Worm (Caenorhabditis elegans) whole organism, L1 larva: Measurements from ENCODE around the gene ptr-4.
A peak's percentile ranks its signal among the peaks of the same experiment; 100 is the strongest.

Experiments used
- C04F5.9 ChIP-seq: sonication (generic microtip); optimal IDR thresholded peaks from 2 replicates; lab custom pipeline; 2016; ENCODE audit warnings: missing genetic modification characterization, missing compliant biosample characterization
- C16A3.4 ChIP-seq: fragments of 150-350 bp; optimal IDR thresholded peaks from 2 replicates; lab custom pipeline; 2014; ENCODE audit warnings: missing biosample characterization, missing genetic modification characterization
- F16B12.6 ChIP-seq: fragments of 150-350 bp; optimal IDR thresholded peaks from 2 replicates; lab custom pipeline; 2014; ENCODE audit warnings: missing biosample characterization, missing genetic modification characterization
- aha-1 ChIP-seq: fragments of 150-350 bp; optimal IDR thresholded peaks from 2 replicates; lab custom pipeline; 2014; ENCODE audit warnings: missing biosample characterization, missing genetic modification characterization
- aly-2 ChIP-seq: fragments of 150-350 bp; optimal IDR thresholded peaks from 2 replicates; lab custom pipeline; 2014; ENCODE audit warnings: missing biosample characterization, missing genetic modification characterization
- ama-1 ChIP-seq: fragments of 150-350 bp; optimal IDR thresholded peaks from 2 replicates; lab custom pipeline; 2014
- blmp-1 ChIP-seq: fragments of 150-350 bp; optimal IDR thresholded peaks from 2 replicates; lab custom pipeline; 2014; ENCODE audit warnings: missing biosample characterization, missing genetic modification characterization
- ceh-63 ChIP-seq: fragments of 200-800 bp; sonication (Bioruptor generic); optimal IDR thresholded peaks from 2 replicates; lab custom pipeline; 2018; ENCODE audit warnings: mild to moderate bottlenecking, missing genetic modification characterization, missing compliant biosample characterization
- egl-13 ChIP-seq: sonication (generic microtip); optimal IDR thresholded peaks from 2 replicates; lab custom pipeline; 2016; ENCODE audit warnings: missing genotype, missing genetic modification reagents, missing genetic modification characterization, missing compliant biosample characterization
- egl-27 ChIP-seq, 2 experiments: fragments of 150-350 bp in 1 of 2; sonication (generic microtip); optimal IDR thresholded peaks; 3 replicates each; lab custom pipeline; 2017 to 2018; ENCODE audit warnings: missing biosample characterization in 2 of 2, missing genetic modification characterization in 2 of 2, missing genetic modification reagents in 2 of 2
- elt-3 ChIP-seq, 6 experiments: fragments of 150-350 bp in 1 of 6; sonication (generic microtip); optimal IDR thresholded peaks; 2 replicates each; lab custom pipeline; 2017 to 2018; ENCODE audit warnings: missing biosample characterization in 6 of 6, missing genetic modification characterization in 6 of 6, inconsistent platforms in 1 of 6
- ets-5 ChIP-seq: fragments of 200-800 bp; sonication (Bioruptor generic); IDR thresholded peaks from 2 replicates; pipeline ENCODE4 v1.3.6; 2022; ENCODE audit warnings: missing genetic modification characterization, missing compliant biosample characterization
- fkh-10 ChIP-seq: sonication (generic microtip); optimal IDR thresholded peaks from 2 replicates; lab custom pipeline; 2017; ENCODE audit warnings: missing biosample characterization, missing genetic modification reagents, missing genetic modification characterization
- fkh-4 ChIP-seq: sonication (generic microtip); optimal IDR thresholded peaks from 2 replicates; lab custom pipeline; 2016; ENCODE audit warnings: missing compliant biosample characterization, missing genetic modification characterization, borderline replicate concordance
- fkh-8 ChIP-seq: sonication (generic microtip); optimal IDR thresholded peaks from 2 replicates; lab custom pipeline; 2016; ENCODE audit warnings: mild to moderate bottlenecking, missing genetic modification characterization, missing compliant biosample characterization
- fos-1 ChIP-seq: fragments of 150-350 bp; optimal IDR thresholded peaks from 2 replicates; lab custom pipeline; 2014; ENCODE audit warnings: missing biosample characterization, missing genetic modification characterization
- hlh-17 ChIP-seq: fragments of 200-800 bp; sonication (Bioruptor generic); optimal IDR thresholded peaks from 2 replicates; lab custom pipeline; 2018; ENCODE audit warnings: missing genetic modification characterization, mild to moderate bottlenecking, missing compliant biosample characterization, moderate library complexity, borderline replicate concordance
- hlh-4 ChIP-seq: sonication (generic microtip); optimal IDR thresholded peaks from 2 replicates; lab custom pipeline; 2016; ENCODE audit warnings: mild to moderate bottlenecking, missing genetic modification characterization, missing compliant biosample characterization
- isw-1 ChIP-seq: fragments of 200-800 bp; sonication (Bioruptor generic); IDR thresholded peaks from 2 replicates; pipeline ENCODE4 v1.3.6; 2022; ENCODE audit warnings: missing genetic modification characterization, missing compliant biosample characterization
- jun-1 ChIP-seq: fragments of 150-350 bp; optimal IDR thresholded peaks from 2 replicates; lab custom pipeline; 2014; ENCODE audit warnings: missing biosample characterization, missing genetic modification reagents, missing genetic modification characterization
- lin-14 ChIP-seq: fragments of 200-800 bp; sonication (Bioruptor generic); optimal IDR thresholded peaks from 2 replicates; lab custom pipeline; 2018; ENCODE audit warnings: mild to moderate bottlenecking, missing genetic modification characterization, moderate library complexity, missing compliant biosample characterization
- lin-15B ChIP-seq: fragments of 150-350 bp; sonication (generic microtip); optimal IDR thresholded peaks from 3 replicates; lab custom pipeline; 2014; ENCODE audit warnings: missing biosample characterization, missing genetic modification characterization
- lir-3 ChIP-seq: sonication (generic microtip); optimal IDR thresholded peaks from 2 replicates; lab custom pipeline; 2016; ENCODE audit warnings: mild to moderate bottlenecking, missing genetic modification characterization, moderate library complexity, missing compliant biosample characterization; ENCODE audit not compliant: poor library complexity
- lsy-2 ChIP-seq, 2 experiments: fragments of 150-350 bp; optimal IDR thresholded peaks; 2 replicates each; lab custom pipeline; 2014; ENCODE audit warnings: missing biosample characterization in 2 of 2, missing genetic modification characterization in 2 of 2
- mab-9 ChIP-seq: fragments of 200-800 bp; sonication (Bioruptor generic); IDR thresholded peaks from 2 replicates; pipeline ENCODE4 v1.3.6; 2022; ENCODE audit warnings: missing genetic modification reagents, missing genetic modification characterization, missing compliant biosample characterization
- mep-1 ChIP-seq: fragments of 150-350 bp; optimal IDR thresholded peaks from 2 replicates; lab custom pipeline; 2014; ENCODE audit warnings: missing biosample characterization, missing genetic modification characterization
- nhr-11 ChIP-seq: fragments of 150-350 bp; optimal IDR thresholded peaks from 2 replicates; lab custom pipeline; 2014; ENCODE audit warnings: missing biosample characterization, missing genetic modification characterization
- nhr-20 ChIP-seq: sonication (generic microtip); optimal IDR thresholded peaks from 2 replicates; lab custom pipeline; 2016; ENCODE audit warnings: mild to moderate bottlenecking, missing genetic modification characterization, missing compliant biosample characterization
- nhr-237 ChIP-seq: fragments of 150-350 bp; optimal IDR thresholded peaks from 2 replicates; lab custom pipeline; 2014; ENCODE audit warnings: missing biosample characterization, missing genetic modification characterization
- nhr-28 ChIP-seq: fragments of 150-350 bp; optimal IDR thresholded peaks from 2 replicates; lab custom pipeline; 2014; ENCODE audit warnings: missing biosample characterization, missing genetic modification characterization
- nhr-77 ChIP-seq: fragments of 150-350 bp; optimal IDR thresholded peaks from 2 replicates; lab custom pipeline; 2014; ENCODE audit warnings: missing biosample characterization, missing genetic modification characterization
- nhr-85 ChIP-seq: sonication (generic microtip); peaks from one replicate; lab custom pipeline; 2016; ENCODE audit warnings: missing genetic modification characterization, inconsistent platforms, missing compliant biosample characterization
- pqm-1 ChIP-seq: sonication (generic microtip); optimal IDR thresholded peaks from 3 replicates; lab custom pipeline; 2017; ENCODE audit warnings: missing biosample characterization, missing genetic modification characterization
- rnt-1 ChIP-seq: sonication (generic microtip); optimal IDR thresholded peaks from 2 replicates; lab custom pipeline; 2016; ENCODE audit warnings: mild to moderate bottlenecking, missing genetic modification characterization, moderate library complexity, missing compliant biosample characterization
- skn-1 ChIP-seq: fragments of 150-350 bp; optimal IDR thresholded peaks from 2 replicates; lab custom pipeline; 2014; ENCODE audit warnings: missing biosample characterization, missing genetic modification characterization
- sptf-1 ChIP-seq: fragments of 150-350 bp; optimal IDR thresholded peaks from 2 replicates; lab custom pipeline; 2014; ENCODE audit warnings: missing biosample characterization, missing genetic modification characterization
- unc-130 ChIP-seq: fragments of 150-350 bp; optimal IDR thresholded peaks from 2 replicates; lab custom pipeline; 2017; ENCODE audit warnings: missing biosample characterization, missing genetic modification characterization, inconsistent platforms
- unc-86 ChIP-seq: sonication (generic microtip); optimal IDR thresholded peaks from 2 replicates; lab custom pipeline; 2016; ENCODE audit warnings: missing genetic modification characterization, missing compliant biosample characterization
- xbp-1 ChIP-seq: sonication (generic microtip); optimal IDR thresholded peaks from 2 replicates; lab custom pipeline; 2016; ENCODE audit warnings: missing genetic modification characterization, missing compliant biosample characterization
- zag-1 ChIP-seq: fragments of 150-350 bp; optimal IDR thresholded peaks from 2 replicates; lab custom pipeline; 2014; ENCODE audit warnings: missing biosample characterization, missing genetic modification characterization
- zip-4 ChIP-seq: fragments of 200-800 bp; sonication (Bioruptor generic); optimal IDR thresholded peaks from 2 replicates; lab custom pipeline; 2018; ENCODE audit warnings: mild to moderate bottlenecking, missing genetic modification characterization, moderate library complexity, missing compliant biosample characterization

ptr-4 gene

DNA sequence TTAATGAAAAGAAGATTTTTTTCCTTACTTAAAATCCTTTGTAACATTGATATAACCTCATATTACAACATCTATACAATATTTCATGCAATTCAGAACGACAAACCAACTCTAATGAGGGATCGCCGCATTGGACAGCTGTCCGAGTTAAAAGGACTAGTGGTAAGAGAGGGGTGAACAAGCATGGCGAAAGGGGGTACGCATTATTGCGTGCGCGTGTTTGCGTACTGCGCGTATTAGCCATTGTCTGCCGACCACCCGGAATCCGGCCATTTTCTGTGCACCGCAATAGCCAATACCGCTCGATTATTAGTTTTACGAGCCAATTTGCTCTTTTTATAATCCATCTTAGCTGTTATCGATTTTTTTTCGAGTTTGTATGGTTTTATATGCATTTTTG lies 31.8 kb upstream of the ptr-4 start, which contains the start of gene C15H9.4 (continued):
- TF ChIP-seq jun-1 (tag; lab: Kevin White, UChicago): no peak
- no peak for TF ChIP-seq sptf-1
- no peak for TF ChIP-seq hlh-17
- no peak for TF ChIP-seq fkh-4 (tag; lab: Kevin White, UChicago)
- no peak for TF ChIP-seq fkh-10 (GFP tag; lab: Kevin White, UChicago)
- TF ChIP-seq ama-1: no peak
- no peak for TF ChIP-seq nhr-77 (tag; lab: Kevin White, UChicago)
- TF ChIP-seq F16B12.6: peak; percentile 92
- TF ChIP-seq fos-1 (tag; lab: Kevin White, UChicago): no peak
- no peak for TF ChIP-seq nhr-11 (tag; lab: Kevin White, UChicago)
- TF ChIP-seq lin-15B (tag; lab: Kevin White, UChicago): no peak
- peak; percentile 21 for TF ChIP-seq skn-1 (tag; lab: Kevin White, UChicago)
- TF ChIP-seq elt-3 (tag; optimal IDR thresholded peaks at IDR 0.05; lab: Kevin White, UChicago): no peak
- TF ChIP-seq nhr-20 (tag; lab: Kevin White, UChicago): peak; percentile 62
- no peak for TF ChIP-seq aha-1
- no peak for TF ChIP-seq egl-27 (tag; optimal IDR thresholded peaks at IDR 0.05; lab: Kevin White, UChicago)
- peak; percentile 44 for TF ChIP-seq unc-130 (tag; lab: Kevin White, UChicago)
- TF ChIP-seq ets-5: no peak
- TF ChIP-seq lsy-2 (tag; optimal IDR thresholded peaks at IDR 0.05; lab: Kevin White, UChicago): peak; percentile 19 to 46
- peak; percentile 29; the same call in 1 of the 2 replicates for TF ChIP-seq isw-1 (GFP tag; lab: Robert Waterston, UW)
- no peak for TF ChIP-seq C04F5.9 (tag; lab: Kevin White, UChicago)
- TF ChIP-seq C16A3.4 (tag; lab: Kevin White, UChicago): no peak
- TF ChIP-seq pqm-1 (tag; lab: Kevin White, UChicago): no peak
- peak; percentile 18 for TF ChIP-seq unc-86
- TF ChIP-seq fkh-8: peak; percentile 44
- TF ChIP-seq mab-9 (GFP tag; lab: Robert Waterston, UW): no peak
- TF ChIP-seq ceh-63: no peak
- no peak for TF ChIP-seq zag-1 (tag; lab: Kevin White, UChicago)
- TF ChIP-seq lin-14: peak; percentile 78
- no peak for TF ChIP-seq aly-2 (tag; lab: Kevin White, UChicago)
- TF ChIP-seq zip-4 (GFP tag; lab: Kevin White, UChicago): no peak
- TF ChIP-seq lir-3 (tag; lab: Kevin White, UChicago): no peak

DNA sequence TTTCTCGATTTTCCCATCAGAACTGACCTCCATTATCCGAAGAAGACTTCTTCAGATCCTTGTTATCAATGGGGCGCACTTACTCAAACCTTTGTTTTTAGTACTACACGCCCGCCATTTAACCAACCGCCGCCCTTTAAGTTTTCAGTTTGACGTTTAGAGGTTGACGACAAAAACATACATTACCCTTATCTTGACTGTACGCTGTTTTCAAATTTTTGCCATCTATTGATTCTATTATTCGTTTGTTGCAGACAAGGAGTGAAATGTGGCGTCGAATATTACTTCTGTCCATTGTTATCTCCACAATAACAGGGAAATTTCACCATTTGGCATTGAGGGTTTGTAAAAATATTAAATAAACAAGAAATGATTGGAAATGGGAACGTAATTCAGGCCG lies 27.3 kb upstream of the ptr-4 start, which contains the start of gene C15H9.5:
Gene C15H9.5 (plus strand): TSS at position 255 of the 400 bp plus-strand sequence.
- TF ChIP-seq mep-1 (tag; lab: Kevin White, UChicago) (peak; percentile 33), C16A3.4 (tag; lab: Kevin White, UChicago) (no peak), xbp-1 (tag; lab: Kevin White, UChicago) (peak; percentile 76), lsy-2 (tag; optimal IDR thresholded peaks at IDR 0.05; lab: Kevin White, UChicago) (peak in 1 of 2 experiments; percentile 28)

DNA sequence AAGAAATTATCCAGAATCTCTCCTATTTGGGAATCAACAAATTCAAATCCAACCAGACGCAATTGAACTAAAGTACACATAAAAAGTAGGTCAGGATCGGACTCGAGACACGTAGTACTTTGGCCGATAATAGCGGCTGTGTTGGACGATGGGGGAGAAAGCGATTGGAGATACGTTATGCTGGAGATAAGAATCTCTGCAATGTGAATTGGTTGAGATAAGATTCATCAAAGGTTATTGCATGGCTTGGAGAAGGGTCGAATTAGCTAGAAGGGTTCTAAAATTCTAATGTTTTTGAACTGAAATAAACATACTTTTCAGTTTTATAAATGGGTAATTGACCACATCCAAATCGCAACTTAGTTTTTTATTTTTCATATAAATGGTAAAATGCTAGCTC lies 26.7 kb upstream of the ptr-4 start:
- peak; percentile 72 for TF ChIP-seq blmp-1 (tag; lab: Kevin White, UChicago)
- TF ChIP-seq nhr-237 (tag; lab: Kevin White, UChicago): no peak
- TF ChIP-seq hlh-4: no peak
- TF ChIP-seq fkh-8: no peak
- TF ChIP-seq nhr-85: peak; percentile 69
- peak; percentile 29 for TF ChIP-seq rnt-1
- TF ChIP-seq nhr-28 (tag; lab: Kevin White, UChicago): no peak
- TF ChIP-seq xbp-1 (tag; lab: Kevin White, UChicago): no peak
- TF ChIP-seq elt-3 (tag; optimal IDR thresholded peaks at IDR 0.05; lab: Kevin White, UChicago): peak in 1 of 6 experiments; percentile 21
- TF ChIP-seq egl-13 (tag; lab: Kevin White, UChicago): no peak
- TF ChIP-seq, all 84 proteins: peak for 4
